Fruit fly (Drosophila melanogaster) whole organism, embryonic: ENCODE results near the gene Mtr3.

Experiments
- Ada2b ChIP-seq: fragments of 200-800 bp; sonication (Bioruptor generic); IDR thresholded peaks from 2 replicates; pipeline ENCODE4 v1.3.6; 2022; ENCODE audit warnings: missing biosample characterization, missing genetic modification characterization
- B-H1 ChIP-seq: fragments of 200-800 bp; sonication (Bioruptor generic); IDR thresholded peaks from 3 replicates; pipeline ENCODE4 v1.3.6; 2022; ENCODE audit warnings: missing biosample characterization, missing genetic modification characterization
- BEAF-32 ChIP-seq: fragments of 200-800 bp; sonication (Bioruptor generic); optimal IDR thresholded peaks from 3 replicates; lab custom pipeline; 2017; ENCODE audit warnings: missing biosample characterization, missing genetic modification characterization, mild to moderate bottlenecking, moderate library complexity, missing genetic modification reagents
- C15 ChIP-seq: fragments of 200-800 bp; sonication (Bioruptor generic); IDR thresholded peaks from 3 replicates; pipeline ENCODE4 v1.3.6; 2022; ENCODE audit warnings: missing biosample characterization, missing genetic modification characterization
- CG10274 ChIP-seq: fragments of 200-800 bp; sonication (Bioruptor generic); optimal IDR thresholded peaks from 3 replicates; lab custom pipeline; 2017; ENCODE audit warnings: missing biosample characterization, mild to moderate bottlenecking, missing genetic modification characterization
- CG10979 ChIP-seq: fragments of 200-800 bp; sonication (Bioruptor generic); optimal IDR thresholded peaks from 2 replicates; lab custom pipeline; 2018; ENCODE audit warnings: missing biosample characterization, mild to moderate bottlenecking, missing genetic modification characterization, moderate library complexity
- CG11696 ChIP-seq: fragments of 200-800 bp; sonication (Bioruptor generic); IDR thresholded peaks from 2 replicates; pipeline ENCODE4 v1.3.6; 2022; ENCODE audit warnings: missing biosample characterization, missing genetic modification characterization
- CG14014 ChIP-seq: fragments of 200-800 bp; sonication (Bioruptor generic); IDR thresholded peaks from 2 replicates; pipeline ENCODE4 v1.3.6; 2022; ENCODE audit warnings: missing biosample characterization, missing genetic modification characterization
- CG1832 ChIP-seq: fragments of 200-800 bp; sonication (Bioruptor generic); optimal IDR thresholded peaks from 2 replicates; lab custom pipeline; 2017; ENCODE audit warnings: missing biosample characterization, mild to moderate bottlenecking, missing genetic modification characterization, inconsistent platforms
- CG18476 ChIP-seq: fragments of 200-800 bp; sonication (Bioruptor generic); optimal IDR thresholded peaks from 2 replicates; lab custom pipeline; 2016; ENCODE audit warnings: missing biosample characterization, mild to moderate bottlenecking, missing genetic modification characterization
- CG3065 ChIP-seq: fragments of 200-800 bp; sonication (Bioruptor generic); optimal IDR thresholded peaks from 2 replicates; lab custom pipeline; 2016; ENCODE audit warnings: missing biosample characterization, missing genetic modification characterization
- CG3163 ChIP-seq: fragments of 200-800 bp; sonication (Bioruptor generic); optimal IDR thresholded peaks from 3 replicates; lab custom pipeline; 2016; ENCODE audit warnings: missing biosample characterization, missing genetic modification characterization
- CG4360 ChIP-seq: fragments of 200-800 bp; sonication (Bioruptor generic); IDR thresholded peaks from 2 replicates; pipeline ENCODE4 v1.3.6; 2022; ENCODE audit warnings: missing biosample characterization, missing genetic modification characterization
- CG5953 ChIP-seq: fragments of 200-800 bp; sonication (Bioruptor generic); IDR thresholded peaks from 2 replicates; pipeline ENCODE4 v1.3.6; 2022; ENCODE audit warnings: missing biosample characterization, missing genetic modification characterization
- CG6813 ChIP-seq: fragments of 200-800 bp; sonication (Bioruptor generic); optimal IDR thresholded peaks from 2 replicates; lab custom pipeline; 2017; ENCODE audit warnings: missing biosample characterization, missing genetic modification characterization, mild to moderate bottlenecking, moderate library complexity, missing genetic modification reagents
- CG7271 ChIP-seq: fragments of 200-800 bp; sonication (Bioruptor generic); optimal IDR thresholded peaks from 2 replicates; lab custom pipeline; 2018; ENCODE audit warnings: missing biosample characterization, mild to moderate bottlenecking, missing genetic modification characterization, moderate library complexity
- CG7556 ChIP-seq: fragments of 200-800 bp; sonication (Bioruptor generic); optimal IDR thresholded peaks from 2 replicates; lab custom pipeline; 2017; ENCODE audit warnings: missing biosample characterization, mild to moderate bottlenecking, missing genetic modification characterization
- CG7987 ChIP-seq: fragments of 200-800 bp; sonication (Bioruptor generic); optimal IDR thresholded peaks from 2 replicates; lab custom pipeline; 2018; ENCODE audit warnings: missing biosample characterization, mild to moderate bottlenecking, missing genetic modification characterization, moderate library complexity
- CG8089 ChIP-seq: fragments of 200-800 bp; sonication (Bioruptor generic); optimal IDR thresholded peaks from 3 replicates; lab custom pipeline; 2016; ENCODE audit warnings: missing biosample characterization, missing genetic modification characterization
- CG9215 ChIP-seq: fragments of 200-800 bp; sonication (Bioruptor generic); IDR thresholded peaks from 2 replicates; pipeline ENCODE4 v1.3.6; 2022; ENCODE audit warnings: missing biosample characterization, missing genetic modification characterization
- CG9876 ChIP-seq: fragments of 200-800 bp; sonication (Bioruptor generic); optimal IDR thresholded peaks from 2 replicates; lab custom pipeline; 2016; ENCODE audit warnings: missing biosample characterization, missing genetic modification characterization
- Camta ChIP-seq: fragments of 200-800 bp; sonication (Bioruptor generic); optimal IDR thresholded peaks from 2 replicates; lab custom pipeline; 2016; ENCODE audit warnings: missing biosample characterization, missing genetic modification characterization
- D19B ChIP-seq: fragments of 200-800 bp; sonication (Bioruptor generic); optimal IDR thresholded peaks from 2 replicates; lab custom pipeline; 2017; ENCODE audit warnings: missing biosample characterization, mild to moderate bottlenecking, missing genetic modification characterization
- Drgx ChIP-seq: fragments of 200-800 bp; sonication (Bioruptor generic); IDR thresholded peaks from 2 replicates; pipeline ENCODE4 v1.3.6; 2022; ENCODE audit warnings: missing biosample characterization, missing genetic modification characterization
- Ets97D ChIP-seq: fragments of 200-800 bp; sonication (Bioruptor generic); optimal IDR thresholded peaks from 3 replicates; lab custom pipeline; 2016; ENCODE audit warnings: missing biosample characterization, missing genetic modification characterization
- Fer3 ChIP-seq: fragments of 200-800 bp; sonication (Bioruptor generic); optimal IDR thresholded peaks from 2 replicates; lab custom pipeline; 2018; ENCODE audit warnings: missing biosample characterization, mild to moderate bottlenecking, missing genetic modification characterization, moderate library complexity
- Gsc ChIP-seq: fragments of 200-800 bp; sonication (Bioruptor generic); IDR thresholded peaks from 2 replicates; pipeline ENCODE4 v1.3.6; 2022; ENCODE audit warnings: missing biosample characterization, missing genetic modification characterization
- Meics ChIP-seq: fragments of 200-800 bp; sonication (Bioruptor generic); optimal IDR thresholded peaks from 2 replicates; lab custom pipeline; 2017; ENCODE audit warnings: missing biosample characterization, mild to moderate bottlenecking, missing genetic modification characterization
- Mrtf ChIP-seq: fragments of 200-800 bp; sonication (Bioruptor generic); IDR thresholded peaks from 3 replicates; pipeline ENCODE4 v1.3.6; 2022; ENCODE audit warnings: missing biosample characterization, missing genetic modification characterization
- Myb ChIP-seq: fragments of 200-800 bp; sonication (Bioruptor generic); optimal IDR thresholded peaks from 2 replicates; lab custom pipeline; 2016; ENCODE audit warnings: missing biosample characterization, missing genetic modification characterization
- TFAM ChIP-seq: fragments of 200-800 bp; sonication (Bioruptor generic); optimal IDR thresholded peaks from 2 replicates; lab custom pipeline; 2017; ENCODE audit warnings: missing biosample characterization, missing genetic modification characterization, inconsistent platforms
- bbx ChIP-seq: fragments of 200-800 bp; sonication (Bioruptor generic); IDR thresholded peaks from 2 replicates; pipeline ENCODE4 v1.3.6; 2022; ENCODE audit warnings: missing biosample characterization, missing genetic modification characterization; ENCODE audit not compliant: partially characterized antibody
- bcd ChIP-seq: fragments of 200-800 bp; sonication (Bioruptor generic); optimal IDR thresholded peaks from 2 replicates; lab custom pipeline; 2017; ENCODE audit warnings: missing biosample characterization, mild to moderate bottlenecking, missing genetic modification characterization
- bsh ChIP-seq, 2 experiments: fragments of 200-800 bp; sonication (Bioruptor generic); optimal IDR thresholded peaks; 2 replicates each; lab custom pipeline; 2017 to 2018; ENCODE audit warnings: mild to moderate bottlenecking in 2 of 2, missing biosample characterization in 2 of 2, missing genetic modification characterization in 2 of 2, moderate library complexity in 1 of 2
- cas ChIP-seq: fragments of 200-800 bp; sonication (Bioruptor generic); IDR thresholded peaks from 2 replicates; pipeline ENCODE4 v1.3.6; 2022; ENCODE audit warnings: missing biosample characterization, missing genetic modification characterization
- chinmo ChIP-seq: fragments of 200-800 bp; sonication (Bioruptor generic); IDR thresholded peaks from 4 replicates; pipeline ENCODE4 v1.3.6; 2022; ENCODE audit warnings: missing biosample characterization, missing genetic modification characterization; ENCODE audit not compliant: partially characterized antibody
- danr ChIP-seq: fragments of 200-800 bp; sonication (Bioruptor generic); IDR thresholded peaks from 2 replicates; pipeline ENCODE4 v1.3.6; 2022; ENCODE audit warnings: missing biosample characterization, missing genetic modification characterization
- esg ChIP-seq: fragments of 200-800 bp; sonication (Bioruptor generic); conservative IDR thresholded peaks from 2 replicates; pipeline ENCODE4 v1.3.6; 2022; ENCODE audit warnings: missing biosample characterization, missing genetic modification characterization
- exex ChIP-seq: fragments of 200-800 bp; sonication (Bioruptor generic); optimal IDR thresholded peaks from 4 replicates; lab custom pipeline; 2018; ENCODE audit warnings: missing biosample characterization, mild to moderate bottlenecking, missing genetic modification characterization, moderate library complexity
- fu2 ChIP-seq: fragments of 200-800 bp; sonication (Bioruptor generic); optimal IDR thresholded peaks from 2 replicates; lab custom pipeline; 2016; ENCODE audit warnings: missing biosample characterization, missing genetic modification characterization
- gcm ChIP-seq: fragments of 200-800 bp; sonication (Bioruptor generic); optimal IDR thresholded peaks from 2 replicates; lab custom pipeline; 2019; ENCODE audit warnings: missing biosample characterization, mild to moderate bottlenecking, missing genetic modification characterization, moderate library complexity
- lov ChIP-seq, 2 experiments: fragments of 200-800 bp in 1 of 2; fragments of >200 bp in 1 of 2; sonication (Bioruptor generic) in 1 of 2; IDR thresholded peaks in 1 of 2; optimal IDR thresholded peaks in 1 of 2; 2 replicates in 1 of 2; 3 replicates in 1 of 2; pipeline versions ENCODE4 v1.3.6 to Lab custom; 2017 to 2022; ENCODE audit warnings: missing biosample characterization in 1 of 2, missing genetic modification characterization in 1 of 2
- mirr ChIP-seq: fragments of 200-800 bp; sonication (Bioruptor generic); optimal IDR thresholded peaks from 3 replicates; lab custom pipeline; 2018; ENCODE audit warnings: missing biosample characterization, mild to moderate bottlenecking, missing genetic modification characterization
- onecut ChIP-seq: fragments of 200-800 bp; sonication (Bioruptor generic); IDR thresholded peaks from 2 replicates; pipeline ENCODE4 v1.3.6; 2022; ENCODE audit warnings: missing biosample characterization, missing genetic modification characterization
- pb ChIP-seq: fragments of 200-800 bp; sonication (Bioruptor generic); optimal IDR thresholded peaks from 3 replicates; lab custom pipeline; 2016; ENCODE audit warnings: missing biosample characterization, missing genetic modification characterization
- prd ChIP-seq, 3 experiments: fragments of >200 bp in 2 of 3; fragments of 200-800 bp in 1 of 3; sonication (Bioruptor generic) in 1 of 3; optimal IDR thresholded peaks in 2 of 3; IDR thresholded peaks in 1 of 3; 2 replicates in 2 of 3; 3 replicates in 1 of 3; pipeline versions ENCODE4 v1.3.6 to Lab custom; 2017 to 2022; ENCODE audit warnings: missing biosample characterization in 1 of 3, missing genetic modification characterization in 1 of 3
- sima ChIP-seq: fragments of 200-800 bp; sonication (Bioruptor generic); optimal IDR thresholded peaks from 2 replicates; lab custom pipeline; 2016; ENCODE audit warnings: missing biosample characterization, missing genetic modification characterization
- sr ChIP-seq: fragments of 200-800 bp; sonication (Bioruptor generic); IDR thresholded peaks from 3 replicates; pipeline ENCODE4 v1.3.6; 2022; ENCODE audit warnings: missing biosample characterization, missing genetic modification characterization
- zen2 ChIP-seq: fragments of 200-800 bp; sonication (Bioruptor generic); IDR thresholded peaks from 3 replicates; pipeline ENCODE4 v1.3.6; 2022; ENCODE audit warnings: missing biosample characterization, missing genetic modification characterization; ENCODE audit not compliant: partially characterized antibody

Gene Mtr3

DNA sequence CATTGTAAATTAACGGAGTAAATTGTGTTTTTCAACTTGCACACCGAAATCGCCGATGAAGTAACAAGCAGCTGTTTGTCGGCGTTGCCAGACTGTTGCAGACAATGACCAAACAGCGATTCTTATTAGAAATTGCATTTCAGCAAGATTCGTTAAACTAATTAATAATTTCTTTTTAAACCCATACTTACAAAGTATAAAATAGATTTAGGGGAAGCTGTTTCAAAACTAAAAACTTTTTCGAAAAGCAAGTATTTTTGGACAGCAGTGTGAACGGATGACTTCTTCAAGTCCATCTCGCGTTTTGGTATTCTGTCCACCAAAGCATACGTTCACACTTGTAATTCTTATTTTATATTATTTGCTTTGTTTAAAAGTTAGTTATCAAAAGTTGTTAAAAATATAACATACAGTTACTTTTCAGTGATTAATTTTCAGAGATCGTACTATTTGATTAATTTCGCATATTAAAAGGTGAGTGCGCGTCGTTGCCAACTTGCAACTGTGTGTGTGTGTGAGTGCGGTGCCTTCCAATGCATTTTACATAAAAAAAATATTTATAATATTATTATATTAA, 15.0 kb upstream of the Mtr3 start, which contains the start of the genes CG8004 and RhoGDI (continued):
- peak; percentile 11 for TF ChIP-seq CG3163 (GFP tag; lab: Kevin White, UChicago)
- TF ChIP-seq Meics (GFP tag; lab: Kevin White, UChicago), result peak; percentile 49
- TF ChIP-seq Gsc (GFP tag; lab: Robert Waterston, UW), result no peak
- TF ChIP-seq Ada2b (GFP tag; lab: Robert Waterston, UW), result peak; percentile 46
- no peak for TF ChIP-seq cas (GFP tag; lab: Robert Waterston, UW)
- TF ChIP-seq CG6813, result no peak
- TF ChIP-seq esg (GFP tag; lab: Robert Waterston, UW), result peak; percentile 51
- no peak for TF ChIP-seq CG1832
- peak; percentile 47 for TF ChIP-seq fu2 (GFP tag; lab: Kevin White, UChicago)
- no peak for TF ChIP-seq exex (tag; lab: Kevin White, UChicago)
- TF ChIP-seq CG7556 (GFP tag; lab: Kevin White, UChicago), result peak; percentile 14
- TF ChIP-seq onecut (GFP tag; lab: Robert Waterston, UW), result no peak
- TF ChIP-seq Myb (GFP tag; lab: Kevin White, UChicago), result peak; percentile 32
- TF ChIP-seq CG8089 (GFP tag; lab: Kevin White, UChicago), result peak; percentile 27
- TF ChIP-seq CG14014 (GFP tag; lab: Robert Waterston, UW), result peak; percentile 59
- no peak for TF ChIP-seq sima
- peak; percentile 40 for TF ChIP-seq CG10979 (tag; lab: Kevin White, UChicago)
- TF ChIP-seq pb (GFP tag; lab: Kevin White, UChicago), result peak; percentile 2
- peak; percentile 14 for TF ChIP-seq CG9876 (GFP tag; lab: Kevin White, UChicago)
- TF ChIP-seq C15 (GFP tag; lab: Robert Waterston, UW), result 0 out of 3 replicates have a peak, but pooled peaks have one; percentile 19
- no peak for TF ChIP-seq sr (GFP tag; lab: Robert Waterston, UW)
- no peak for TF ChIP-seq lov (optimal IDR thresholded peaks at IDR 0.05; lab: Kevin White, UChicago)
- TF ChIP-seq lov (GFP tag; IDR thresholded peaks at IDR 0.05; lab: Robert Waterston, UW), result 0 out of 3 replicates have a peak, but pooled peaks have one; percentile 17
- TF ChIP-seq prd (optimal IDR thresholded peaks at IDR 0.05; lab: Kevin White, UChicago), result no peak
- TF ChIP-seq prd (GFP tag; IDR thresholded peaks at IDR 0.05; lab: Robert Waterston, UW), result peak; percentile 74
- peak; percentile 82 for TF ChIP-seq Ets97D
- TF ChIP-seq danr (GFP tag; lab: Robert Waterston, UW), result 0 out of 2 replicates have a peak, but pooled peaks have one; percentile 14
- peak; percentile 1 for TF ChIP-seq gcm
- no peak for TF ChIP-seq mirr (GFP tag; lab: Kevin White, UChicago)
- TF ChIP-seq CG3065 (GFP tag; lab: Kevin White, UChicago), result no peak
- TF ChIP-seq CG18476 (GFP tag; lab: Kevin White, UChicago), result peak; percentile 74
- TF ChIP-seq Fer3 (tag; lab: Kevin White, UChicago), result peak; percentile 65
- TF ChIP-seq B-H1 (GFP tag; lab: Robert Waterston, UW), result peak; percentile 23; the same call in 1 of the 3 replicates
- TF ChIP-seq TFAM, result no peak
- TF ChIP-seq CG11696 (GFP tag; lab: Robert Waterston, UW), result no peak
- no peak for TF ChIP-seq CG7987
- TF ChIP-seq Camta (GFP tag; lab: Kevin White, UChicago), result peak; percentile 70
- TF ChIP-seq CG5953, result peak; percentile 50; the same call in 1 of the 2 replicates
- TF ChIP-seq bcd (GFP tag; lab: Kevin White, UChicago), result peak; percentile 53
- TF ChIP-seq Mrtf, result no peak
- TF ChIP-seq bsh (GFP tag; optimal IDR thresholded peaks at IDR 0.05; lab: Kevin White, UChicago), result peak in 1 of 2 experiments; percentile 54
- 0 out of 2 replicates have a peak, but pooled peaks have one; percentile 12 for TF ChIP-seq Drgx (GFP tag; lab: Robert Waterston, UW)
- no peak for TF ChIP-seq CG7271
- TF ChIP-seq zen2 (GFP tag; lab: Robert Waterston, UW), result no peak
- TF ChIP-seq CG10274 (GFP tag; lab: Kevin White, UChicago), result no peak
- TF ChIP-seq chinmo (GFP tag; lab: Robert Waterston, UW), result no peak
- no peak for TF ChIP-seq D19B (GFP tag; lab: Kevin White, UChicago)
- TF ChIP-seq CG9215, result peak; percentile 47
- 0 out of 2 replicates have a peak, but pooled peaks have one; percentile 18 for TF ChIP-seq CG4360 (GFP tag; lab: Robert Waterston, UW)
- TF ChIP-seq bbx (GFP tag; lab: Robert Waterston, UW), result no peak
- peak; percentile 53 for TF ChIP-seq BEAF-32
